Worm (Caenorhabditis elegans): ENCODE results near the gene atrn-1.

DNA sequence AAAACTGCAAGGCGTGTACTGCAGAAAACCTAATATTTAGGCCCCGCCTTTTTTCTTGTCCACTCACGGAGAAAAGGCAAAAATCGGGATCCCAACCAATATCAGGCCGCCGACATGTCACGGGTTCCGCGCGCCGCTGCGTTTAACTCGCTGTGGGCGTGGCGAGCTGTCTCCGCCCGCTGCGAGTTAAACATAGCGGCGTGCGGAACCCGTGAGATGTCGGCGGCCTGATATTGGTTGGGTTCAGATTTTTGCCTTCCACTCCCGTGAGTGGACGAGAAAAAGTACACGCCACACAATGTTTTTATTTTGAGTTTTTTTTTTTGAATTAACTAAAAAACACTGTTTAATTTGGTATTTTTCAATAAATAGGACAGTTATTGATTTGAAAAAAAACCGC lies 4.1 kb downstream of the atrn-1 start:
- TF ChIP-seq B0310.2 (tag; optimal IDR thresholded peaks at IDR 0.05) (no peak), scrt-1 (GFP tag; IDR thresholded peaks at IDR 0.05) (no peak), pes-1 (GFP tag; IDR thresholded peaks at IDR 0.05) (no peak), flt-1 (GFP tag; IDR thresholded peaks at IDR 0.05) (no peak), tra-4 (tag; optimal IDR thresholded peaks at IDR 0.05) (no peak), ceh-13 (GFP tag; optimal IDR thresholded peaks at IDR 0.05) (no peak), ama-1 (optimal IDR thresholded peaks at IDR 0.05) (no peak), hnd-1 (tag; optimal IDR thresholded peaks at IDR 0.05) (no peak), sea-1 (GFP tag; conservative IDR thresholded peaks at IDR 0.05) (no peak), tbx-11 (GFP tag; IDR thresholded peaks at IDR 0.05) (no peak), aly-1 (tag; optimal IDR thresholded peaks at IDR 0.05) (no peak), hmg-4 (GFP tag; optimal IDR thresholded peaks at IDR 0.05) (no peak), ceh-36 (tag; optimal IDR thresholded peaks at IDR 0.05) (no peak), ets-7 (tag; optimal IDR thresholded peaks at IDR 0.05) (no peak)

All from whole organism, early embryonic.